Fruit fly (Drosophila melanogaster) whole organism, embryonic: ENCODE results near the gene CG18661.
A peak's percentile ranks its signal among the peaks of the same experiment; 100 is the strongest.

Experiments
- Antp ChIP-seq: fragments of 200-800 bp; sonication (Bioruptor generic); optimal IDR thresholded peaks from 3 replicates; lab custom pipeline; 2016; ENCODE audit warnings: missing biosample characterization, missing genetic modification characterization
- Atf6 ChIP-seq: fragments of 200-800 bp; sonication (Bioruptor generic); IDR thresholded peaks from 2 replicates; pipeline ENCODE4 v1.3.6; 2022; ENCODE audit warnings: missing biosample characterization, missing genetic modification characterization
- BEAF-32 ChIP-seq: fragments of 200-800 bp; sonication (Bioruptor generic); optimal IDR thresholded peaks from 3 replicates; lab custom pipeline; 2017; ENCODE audit warnings: missing biosample characterization, missing genetic modification characterization, mild to moderate bottlenecking, moderate library complexity, missing genetic modification reagents
- Bgb ChIP-seq: fragments of 200-800 bp; sonication (Bioruptor generic); IDR thresholded peaks from 2 replicates; pipeline ENCODE4 v1.3.6; 2022; ENCODE audit warnings: missing biosample characterization, missing genetic modification characterization; ENCODE audit not compliant: partially characterized antibody
- CG10147 ChIP-seq: fragments of 200-800 bp; sonication (Bioruptor generic); optimal IDR thresholded peaks from 2 replicates; lab custom pipeline; 2019; ENCODE audit warnings: missing biosample characterization, mild to moderate bottlenecking, missing genetic modification characterization, moderate library complexity
- CG10209 ChIP-seq: fragments of 200-800 bp; sonication (Bioruptor generic); optimal IDR thresholded peaks from 3 replicates; lab custom pipeline; 2017; ENCODE audit warnings: missing biosample characterization, mild to moderate bottlenecking, missing genetic modification characterization, missing genetic modification reagents
- CG1024 ChIP-seq: fragments of 200-800 bp; sonication (Bioruptor generic); IDR thresholded peaks from 2 replicates; pipeline ENCODE4 v1.3.6; 2022; ENCODE audit warnings: missing biosample characterization, missing genetic modification characterization
- CG10366 ChIP-seq: fragments of 200-800 bp; sonication (Bioruptor generic); IDR thresholded peaks from 2 replicates; pipeline ENCODE4 v1.3.6; 2022; ENCODE audit warnings: missing biosample characterization, missing genetic modification characterization
- CG12769 ChIP-seq: fragments of 200-800 bp; sonication (Bioruptor generic); optimal IDR thresholded peaks from 2 replicates; lab custom pipeline; 2019; ENCODE audit warnings: missing biosample characterization, mild to moderate bottlenecking, missing genetic modification characterization, moderate library complexity
- CG12942 ChIP-seq: fragments of 200-800 bp; sonication (Bioruptor generic); optimal IDR thresholded peaks from 3 replicates; lab custom pipeline; 2016; ENCODE audit warnings: missing biosample characterization, missing genetic modification characterization
- CG14014 ChIP-seq: fragments of 200-800 bp; sonication (Bioruptor generic); IDR thresholded peaks from 2 replicates; pipeline ENCODE4 v1.3.6; 2022; ENCODE audit warnings: missing biosample characterization, missing genetic modification characterization
- CG14050 ChIP-seq: fragments of 200-800 bp; sonication (Bioruptor generic); IDR thresholded peaks from 3 replicates; pipeline ENCODE4 v1.3.6; 2022; ENCODE audit warnings: missing biosample characterization, missing genetic modification characterization
- CG15011 ChIP-seq: fragments of 200-800 bp; sonication (Bioruptor generic); optimal IDR thresholded peaks from 3 replicates; lab custom pipeline; 2018; ENCODE audit warnings: missing biosample characterization, mild to moderate bottlenecking, missing genetic modification characterization
- CG17359 ChIP-seq: fragments of 200-800 bp; sonication (Bioruptor generic); optimal IDR thresholded peaks from 3 replicates; lab custom pipeline; 2018; ENCODE audit warnings: missing biosample characterization, mild to moderate bottlenecking, missing genetic modification characterization, moderate library complexity
- CG17361 ChIP-seq: fragments of 200-800 bp; sonication (Bioruptor generic); IDR thresholded peaks from 3 replicates; pipeline ENCODE4 v1.3.6; 2022; ENCODE audit warnings: missing biosample characterization, missing genetic modification characterization
- CG17568 ChIP-seq: fragments of 200-800 bp; sonication (Bioruptor generic); optimal IDR thresholded peaks from 2 replicates; lab custom pipeline; 2018; ENCODE audit warnings: missing biosample characterization, mild to moderate bottlenecking, missing genetic modification characterization, moderate library complexity
- CG17829 ChIP-seq: fragments of 200-800 bp; optimal IDR thresholded peaks from 2 replicates; lab custom pipeline; 2019; ENCODE audit warnings: missing biosample characterization, mild to moderate bottlenecking, missing genetic modification characterization, moderate library complexity
- CG3281 ChIP-seq: fragments of 200-800 bp; sonication (Bioruptor generic); optimal IDR thresholded peaks from 3 replicates; lab custom pipeline; 2017; ENCODE audit warnings: missing biosample characterization, mild to moderate bottlenecking, missing genetic modification characterization
- CG34376 ChIP-seq: fragments of 200-800 bp; sonication (Bioruptor generic); optimal IDR thresholded peaks from 2 replicates; lab custom pipeline; 2018; ENCODE audit warnings: missing biosample characterization, mild to moderate bottlenecking, missing genetic modification characterization
- CG4854 ChIP-seq: fragments of 200-800 bp; sonication (Bioruptor generic); optimal IDR thresholded peaks from 2 replicates; lab custom pipeline; 2016; ENCODE audit warnings: missing biosample characterization, missing genetic modification characterization, inconsistent platforms
- CG6254 ChIP-seq: fragments of 200-800 bp; sonication (Bioruptor generic); optimal IDR thresholded peaks from 3 replicates; lab custom pipeline; 2017; ENCODE audit warnings: mild to moderate bottlenecking, missing biosample characterization, missing genetic modification reagents, missing genetic modification characterization
- CG6272 ChIP-seq: fragments of 200-800 bp; sonication (Bioruptor generic); IDR thresholded peaks from 2 replicates; pipeline ENCODE4 v1.3.6; 2022; ENCODE audit warnings: missing biosample characterization, missing genetic modification characterization
- CG7786 ChIP-seq: fragments of 200-800 bp; sonication (Bioruptor generic); optimal IDR thresholded peaks from 2 replicates; lab custom pipeline; 2016; ENCODE audit warnings: missing biosample characterization, missing genetic modification characterization
- CG8089 ChIP-seq: fragments of 200-800 bp; sonication (Bioruptor generic); optimal IDR thresholded peaks from 3 replicates; lab custom pipeline; 2016; ENCODE audit warnings: missing biosample characterization, missing genetic modification characterization
- CG8290 ChIP-seq, 3 experiments: fragments of 200-800 bp; sonication (Bioruptor generic); optimal IDR thresholded peaks; 2 replicates each; lab custom pipeline; 2016 to 2019; ENCODE audit warnings: missing biosample characterization in 3 of 3, missing genetic modification characterization in 3 of 3, mild to moderate bottlenecking in 2 of 3, moderate library complexity in 1 of 3
- CG8359 ChIP-seq: fragments of 200-800 bp; sonication (Bioruptor generic); optimal IDR thresholded peaks from 2 replicates; lab custom pipeline; 2017; ENCODE audit warnings: missing biosample characterization, mild to moderate bottlenecking, missing genetic modification characterization, borderline replicate concordance
- CG9797 ChIP-seq: fragments of 200-800 bp; sonication (Bioruptor generic); optimal IDR thresholded peaks from 3 replicates; lab custom pipeline; 2018; ENCODE audit warnings: missing biosample characterization, mild to moderate bottlenecking, missing genetic modification characterization
- Dip2 ChIP-seq: fragments of 200-800 bp; sonication (Bioruptor generic); IDR thresholded peaks from 2 replicates; pipeline ENCODE4 v1.3.6; 2022; ENCODE audit warnings: missing biosample characterization, missing genetic modification characterization
- Ets65A ChIP-seq: fragments of 200-800 bp; sonication (Bioruptor generic); peaks from one replicate; lab custom pipeline; 2016; ENCODE audit warnings: missing biosample characterization, missing genetic modification characterization
- HLH3B ChIP-seq: fragments of 200-800 bp; sonication (Bioruptor generic); IDR thresholded peaks from 2 replicates; pipeline ENCODE4 v1.3.6; 2022; ENCODE audit warnings: missing biosample characterization, missing genetic modification characterization
- Max ChIP-seq: fragments of 200-800 bp; sonication (Bioruptor generic); optimal IDR thresholded peaks from 2 replicates; lab custom pipeline; 2016; ENCODE audit warnings: missing biosample characterization, mild to moderate bottlenecking, missing genetic modification characterization
- Taf1 ChIP-seq: fragments of 200-800 bp; sonication (Bioruptor generic); IDR thresholded peaks from 2 replicates; pipeline ENCODE4 v1.3.6; 2022; ENCODE audit warnings: missing biosample characterization, missing genetic modification characterization
- Tbp ChIP-seq: fragments of >200 bp; optimal IDR thresholded peaks from 2 replicates; lab custom pipeline; 2018; ENCODE audit warnings: missing biosample characterization, missing genetic modification characterization
- Trl ChIP-seq, 3 experiments: fragments of >200 bp in 2 of 3; fragments of 200-800 bp in 1 of 3; sonication (Bioruptor generic) in 1 of 3; optimal IDR thresholded peaks; 2 replicates in 1 of 3; 3 replicates in 2 of 3; lab custom pipeline; 2016 to 2017; ENCODE audit warnings: missing biosample characterization in 1 of 3, missing genetic modification characterization in 1 of 3
- bcd ChIP-seq: fragments of 200-800 bp; sonication (Bioruptor generic); optimal IDR thresholded peaks from 2 replicates; lab custom pipeline; 2017; ENCODE audit warnings: missing biosample characterization, mild to moderate bottlenecking, missing genetic modification characterization
- bigmax ChIP-seq: fragments of 200-800 bp; sonication (Bioruptor generic); optimal IDR thresholded peaks from 2 replicates; lab custom pipeline; 2018; ENCODE audit warnings: missing biosample characterization, mild to moderate bottlenecking, missing genetic modification characterization
- da ChIP-seq: fragments of 200-800 bp; sonication (Bioruptor generic); optimal IDR thresholded peaks from 2 replicates; lab custom pipeline; 2016; ENCODE audit warnings: missing biosample characterization, missing genetic modification characterization
- dpn ChIP-seq, 2 experiments: fragments of 200-800 bp; sonication (Bioruptor generic); optimal IDR thresholded peaks; 3 replicates each; lab custom pipeline; 2016; ENCODE audit warnings: missing biosample characterization in 2 of 2, missing genetic modification characterization in 2 of 2
- eve ChIP-seq, 2 experiments: fragments of >200 bp; optimal IDR thresholded peaks; 2 replicates each; lab custom pipeline; 2017; ENCODE audit warnings: missing biosample characterization in 2 of 2, missing genetic modification characterization in 2 of 2
- fd64A ChIP-seq: fragments of 200-800 bp; sonication (Bioruptor generic); optimal IDR thresholded peaks from 3 replicates; lab custom pipeline; 2018; ENCODE audit warnings: missing biosample characterization, mild to moderate bottlenecking, missing genetic modification characterization
- ham ChIP-seq: fragments of 200-800 bp; sonication (Bioruptor generic); IDR thresholded peaks from 2 replicates; pipeline ENCODE4 v1.3.6; 2022; ENCODE audit warnings: missing biosample characterization, missing genetic modification characterization
- her ChIP-seq: fragments of 200-800 bp; sonication (Bioruptor generic); optimal IDR thresholded peaks from 2 replicates; lab custom pipeline; 2016; ENCODE audit warnings: missing biosample characterization, missing genetic modification characterization
- kay ChIP-seq: fragments of 200-800 bp; sonication (Bioruptor generic); optimal IDR thresholded peaks from 2 replicates; lab custom pipeline; 2016; ENCODE audit warnings: missing biosample characterization, missing genetic modification characterization
- mam ChIP-seq: fragments of 200-800 bp; sonication (Bioruptor generic); optimal IDR thresholded peaks from 3 replicates; lab custom pipeline; 2016; ENCODE audit warnings: missing biosample characterization, missing genetic modification characterization
- sd ChIP-seq: fragments of 200-800 bp; sonication (Bioruptor generic); optimal IDR thresholded peaks from 3 replicates; lab custom pipeline; 2018; ENCODE audit warnings: missing biosample characterization, mild to moderate bottlenecking, missing genetic modification characterization, moderate library complexity
- sima ChIP-seq: fragments of 200-800 bp; sonication (Bioruptor generic); optimal IDR thresholded peaks from 2 replicates; lab custom pipeline; 2016; ENCODE audit warnings: missing biosample characterization, missing genetic modification characterization
- toy ChIP-seq: fragments of 200-800 bp; sonication (Bioruptor generic); IDR thresholded peaks from 2 replicates; pipeline ENCODE4 v1.3.6; 2022; ENCODE audit warnings: missing biosample characterization, missing genetic modification characterization
- trh ChIP-seq: fragments of 200-800 bp; sonication (Bioruptor generic); optimal IDR thresholded peaks from 2 replicates; lab custom pipeline; 2016; ENCODE audit warnings: missing biosample characterization, missing genetic modification characterization
- usp ChIP-seq: fragments of >200 bp; optimal IDR thresholded peaks from 2 replicates; lab custom pipeline; 2017; ENCODE audit warnings: missing biosample characterization, missing genetic modification characterization

CG18661 gene

dm6 chr2L:8952194-8953037, 45.0 kb upstream of the CG18661 start (continued):
- TF ChIP-seq CG6272 (peak; percentile 33; the same call in 1 of the 2 replicates), toy (GFP tag; lab: Robert Waterston, UW) (no peak), HLH3B (GFP tag; lab: Robert Waterston, UW) (peak; percentile 42; the same call in 1 of the 2 replicates), CG7786 (GFP tag; lab: Kevin White, UChicago) (peak; percentile 68), da (GFP tag; lab: Kevin White, UChicago) (no peak), CG10147 (GFP tag; lab: Kevin White, UChicago) (no peak), CG8359 (GFP tag; lab: Kevin White, UChicago) (no peak), ham (GFP tag; lab: Robert Waterston, UW) (no peak), Tbp (GFP tag; lab: Kevin White, UChicago) (no peak), CG8290 (GFP tag; optimal IDR thresholded peaks at IDR 0.05; lab: Kevin White, UChicago) (no peak), CG8290 (tag; optimal IDR thresholded peaks at IDR 0.05; lab: Kevin White, UChicago) (peak in 1 of 2 experiments; percentile 61), Dip2 (no peak), usp (GFP tag; lab: Kevin White, UChicago) (no peak), CG12769 (tag; lab: Kevin White, UChicago) (peak; percentile 56), dpn (GFP tag; optimal IDR thresholded peaks at IDR 0.05; lab: Kevin White, UChicago) (peak; percentile 25 to 69), CG17359 (tag; lab: Kevin White, UChicago) (peak; percentile 37), CG12942 (GFP tag; lab: Kevin White, UChicago) (no peak), CG34376 (GFP tag; lab: Kevin White, UChicago) (peak; percentile 30), mam (GFP tag; lab: Kevin White, UChicago) (peak; percentile 9), CG4854 (GFP tag; lab: Kevin White, UChicago) (no peak), CG9797 (GFP tag; lab: Kevin White, UChicago) (no peak), CG3281 (GFP tag; lab: Kevin White, UChicago) (peak; percentile 28), fd64A (GFP tag; lab: Kevin White, UChicago) (no peak), CG17361 (GFP tag; lab: Robert Waterston, UW) (peak; percentile 62; the same call in 2 of the 3 replicates), her (GFP tag; lab: Kevin White, UChicago) (peak; percentile 66), Taf1 (GFP tag; lab: Robert Waterston, UW) (no peak), CG15011 (no peak), CG14014 (peak; percentile 61; the same call in 1 of the 2 replicates), CG14050 (no peak), Atf6 (GFP tag; lab: Robert Waterston, UW) (peak; percentile 66), Antp (GFP tag; lab: Kevin White, UChicago) (peak; percentile 49), CG10209 (peak; percentile 14), CG8089 (GFP tag; lab: Kevin White, UChicago) (no peak), sd (tag; lab: Kevin White, UChicago) (peak; percentile 32), CG10366 (GFP tag; lab: Robert Waterston, UW) (peak; percentile 31), bcd (GFP tag; lab: Kevin White, UChicago) (peak; percentile 38), trh (no peak), kay (GFP tag; lab: Kevin White, UChicago) (peak; percentile 30), BEAF-32 (peak; percentile 11), Ets65A (peak; percentile 94), Max (GFP tag; lab: Kevin White, UChicago) (no peak), bigmax (no peak), Trl (optimal IDR thresholded peaks at IDR 0.05; lab: Kevin White, UChicago) (no peak), Trl (GFP tag; optimal IDR thresholded peaks at IDR 0.05; lab: Kevin White, UChicago) (no peak), sima (no peak), CG6254 (GFP tag; lab: Kevin White, UChicago) (no peak), eve (GFP tag; optimal IDR thresholded peaks at IDR 0.05; lab: Kevin White, UChicago) (peak in 1 of 2 experiments; percentile 68), CG17568 (no peak), CG17829 (tag; lab: Kevin White, UChicago) (peak; percentile 14), CG1024 (GFP tag; lab: Robert Waterston, UW) (no peak), Bgb (GFP tag; lab: Robert Waterston, UW) (peak; percentile 81)
